Worm (Caenorhabditis elegans): Measurements from ENCODE around the gene srxa-9.

srxa-9 gene

DNA sequence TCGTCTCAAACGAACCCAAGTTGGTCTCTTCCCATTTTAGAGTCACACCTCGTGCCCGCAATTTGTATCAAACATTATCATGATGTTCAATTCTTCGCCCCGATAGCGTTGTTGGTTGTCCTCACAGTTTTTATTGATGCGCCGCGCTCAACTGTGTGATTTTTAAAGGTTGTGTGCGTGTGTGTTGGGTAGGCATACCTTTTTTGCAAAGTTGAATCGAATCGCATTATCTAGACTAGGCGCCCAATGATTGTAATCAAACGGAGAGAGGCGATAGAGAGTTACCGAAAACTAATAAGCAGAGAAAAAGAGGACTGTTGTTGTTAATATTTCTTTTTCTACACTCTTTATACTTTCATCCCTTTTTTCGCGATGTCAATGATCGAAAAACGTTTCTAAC, 46.6 kb upstream of the srxa-9 start (continued):
- peak; percentile 43 for TF ChIP-seq nhr-90 (tag; optimal IDR thresholded peaks at IDR 0.05; ENCODE audit: poor library complexity)
- no peak for TF ChIP-seq grh-1 (GFP tag; IDR thresholded peaks at IDR 0.05)
- TF ChIP-seq nhr-237 (tag; optimal IDR thresholded peaks at IDR 0.05) = no peak
- no peak for TF ChIP-seq nhr-47 (tag; optimal IDR thresholded peaks at IDR 0.05)

DNA sequence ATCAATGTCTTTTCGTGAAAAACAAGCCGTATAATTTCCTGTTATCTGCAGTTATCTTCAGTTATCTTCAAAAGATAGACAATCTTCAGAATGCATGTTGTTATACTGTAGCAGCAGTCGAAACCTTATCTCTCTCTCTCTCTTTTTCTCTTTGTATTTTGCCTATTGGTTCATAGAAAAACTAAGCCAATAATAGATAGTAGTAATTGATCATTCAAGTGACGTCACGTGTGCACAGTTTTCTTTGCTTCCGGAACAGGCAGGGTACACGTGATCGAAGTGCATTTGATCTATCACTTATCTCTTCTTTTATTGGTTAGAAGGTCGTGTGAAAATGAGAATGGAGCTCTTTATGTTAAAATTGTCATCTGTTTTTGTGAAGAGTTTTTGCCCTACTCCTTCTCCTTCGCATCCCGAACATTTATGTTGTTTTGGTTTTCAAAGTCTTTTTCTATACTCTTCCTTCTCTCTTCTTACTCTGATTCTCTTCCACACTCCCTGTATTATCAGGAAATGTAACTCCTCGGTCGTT, 42.2 kb upstream of the srxa-9 start:
- TF ChIP-seq tlp-1 (tag; optimal IDR thresholded peaks at IDR 0.05) = no peak
- TF ChIP-seq elt-2 (tag; optimal IDR thresholded peaks at IDR 0.05) = peak; percentile 87
- TF ChIP-seq lsy-2 (tag; optimal IDR thresholded peaks at IDR 0.05) = peak in 1 of 2 experiments; percentile 8
- peak; percentile 65 for TF ChIP-seq nhr-90 (tag; optimal IDR thresholded peaks at IDR 0.05; ENCODE audit: poor library complexity)
- TF ChIP-seq elt-3 (tag; optimal IDR thresholded peaks at IDR 0.05) = peak in 5 of 6 experiments; percentile 78 to 93 (median 91)
- no peak for TF ChIP-seq lin-15B (tag; optimal IDR thresholded peaks at IDR 0.05)
- peak; percentile 30; the same call in 1 of the 2 replicates for TF ChIP-seq nhr-19 (GFP tag; conservative IDR thresholded peaks at IDR 0.05)
- TF ChIP-seq tbx-2 (tag; optimal IDR thresholded peaks at IDR 0.05) = peak; percentile 13
- TF ChIP-seq lin-13 (GFP tag; optimal IDR thresholded peaks at IDR 0.05) = peak; percentile 11
- no peak for TF ChIP-seq efl-1 (optimal IDR thresholded peaks at IDR 0.05)
- TF ChIP-seq efl-1 (GFP tag; optimal IDR thresholded peaks at IDR 0.05 in 1 of 2) = peak in 1 of 2 experiments; percentile 33
- TF ChIP-seq xbp-1 (tag; optimal IDR thresholded peaks at IDR 0.05) = no peak
- TF ChIP-seq dsc-1 (tag; optimal IDR thresholded peaks at IDR 0.05) = no peak
- TF ChIP-seq blmp-1 (tag; optimal IDR thresholded peaks at IDR 0.05) = peak; percentile 10
- TF ChIP-seq skn-1 (tag; optimal IDR thresholded peaks at IDR 0.05) = no peak
- TF ChIP-seq hlh-17 (GFP tag; optimal IDR thresholded peaks at IDR 0.05; ENCODE audit: borderline replicate concordance) = no peak
- TF ChIP-seq snu-23 (GFP tag; optimal IDR thresholded peaks at IDR 0.05) = peak; percentile 61
- peak; percentile 94 for TF ChIP-seq nhr-85 (tag)
- TF ChIP-seq lir-3 (tag; optimal IDR thresholded peaks at IDR 0.05; ENCODE audit: poor library complexity) = no peak
- 0 out of 2 replicates have a peak, but pooled peaks have one; percentile 44 for TF ChIP-seq grh-1 (GFP tag; IDR thresholded peaks at IDR 0.05)
- peak in 1 of 2 experiments; percentile 33 for TF ChIP-seq lin-35 (GFP tag; optimal IDR thresholded peaks at IDR 0.05)
- TF ChIP-seq jun-1 (tag; optimal IDR thresholded peaks at IDR 0.05) = no peak
- peak; percentile 80 for TF ChIP-seq nhr-20 (tag; optimal IDR thresholded peaks at IDR 0.05)
- TF ChIP-seq aly-2 (tag; optimal IDR thresholded peaks at IDR 0.05) = no peak
- peak in 1 of 2 experiments; percentile 26 for TF ChIP-seq mdl-1 (tag; optimal IDR thresholded peaks at IDR 0.05)
- no peak for TF ChIP-seq nhr-76 (tag; optimal IDR thresholded peaks at IDR 0.05)
- TF ChIP-seq lin-14 (GFP tag; optimal IDR thresholded peaks at IDR 0.05) = peak; percentile 46
- TF ChIP-seq nhr-71 (tag; optimal IDR thresholded peaks at IDR 0.05) = peak; percentile 78
- peak; percentile 19 for TF ChIP-seq nhr-47 (tag; optimal IDR thresholded peaks at IDR 0.05)
- TF ChIP-seq ceh-8 (GFP tag; optimal IDR thresholded peaks at IDR 0.05) = no peak

DNA sequence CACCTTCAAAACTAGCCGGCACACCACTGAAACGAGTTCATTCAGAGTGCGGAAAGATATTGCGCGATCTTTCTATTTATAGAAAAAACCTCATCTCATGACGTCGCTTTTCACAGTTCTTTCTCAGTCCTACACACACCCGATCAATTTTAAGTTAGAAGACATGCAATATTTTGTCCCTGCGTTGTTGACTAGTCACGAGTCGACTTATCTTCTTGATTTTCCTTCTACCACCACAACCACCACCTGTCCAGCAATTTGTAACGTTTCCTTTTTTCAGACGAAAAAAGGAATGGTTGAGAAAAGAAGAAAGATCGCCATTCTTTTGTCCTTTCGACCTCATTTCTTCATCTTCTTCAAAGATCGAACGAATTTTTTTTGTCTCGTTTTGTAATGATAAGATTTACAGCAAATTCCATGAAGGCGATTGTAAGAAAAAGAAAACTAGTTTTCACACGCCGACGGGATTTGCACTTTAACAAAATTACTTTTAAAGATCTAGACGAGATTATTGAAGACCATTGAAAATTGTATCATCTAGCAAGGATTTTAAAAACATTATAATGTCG, 40.6 kb upstream of the srxa-9 start:
- no peak for TF ChIP-seq skn-1 (tag; optimal IDR thresholded peaks at IDR 0.05)
- no peak for TF ChIP-seq nhr-28 (tag; optimal IDR thresholded peaks at IDR 0.05)
- TF ChIP-seq egl-13 (tag; optimal IDR thresholded peaks at IDR 0.05) = no peak
- TF ChIP-seq mef-2 (tag; optimal IDR thresholded peaks at IDR 0.05) = peak; percentile 45
- no peak for TF ChIP-seq ets-5 (GFP tag; IDR thresholded peaks at IDR 0.05)
- no peak for TF ChIP-seq fos-1 (tag; optimal IDR thresholded peaks at IDR 0.05)
- peak; percentile 50 for TF ChIP-seq tbx-2 (tag; optimal IDR thresholded peaks at IDR 0.05)
- no peak for TF ChIP-seq ces-1 (GFP tag; optimal IDR thresholded peaks at IDR 0.05)
- no peak for TF ChIP-seq ztf-11 (tag; optimal IDR thresholded peaks at IDR 0.05)
- TF ChIP-seq unc-62 (GFP tag; optimal IDR thresholded peaks at IDR 0.05) = no peak
- TF ChIP-seq fkh-4 (tag; optimal IDR thresholded peaks at IDR 0.05; ENCODE audit: borderline replicate concordance) = no peak
- no peak for TF ChIP-seq nhr-11 (tag; optimal IDR thresholded peaks at IDR 0.05)
- no peak for TF ChIP-seq elt-2 (tag; optimal IDR thresholded peaks at IDR 0.05)
- no peak for TF ChIP-seq irx-1 (tag; optimal IDR thresholded peaks at IDR 0.05)
- peak; percentile 44 for TF ChIP-seq nhr-90 (tag; optimal IDR thresholded peaks at IDR 0.05; ENCODE audit: poor library complexity)
- TF ChIP-seq zag-1 (tag; optimal IDR thresholded peaks at IDR 0.05) = no peak
- TF ChIP-seq hlh-17 (GFP tag; optimal IDR thresholded peaks at IDR 0.05; ENCODE audit: borderline replicate concordance) = no peak
- no peak for TF ChIP-seq C34B4.2 (tag; optimal IDR thresholded peaks at IDR 0.05)
- TF ChIP-seq lsy-2 (tag; optimal IDR thresholded peaks at IDR 0.05) = peak; percentile 8 to 38
- no peak for TF ChIP-seq lin-39 (tag; optimal IDR thresholded peaks at IDR 0.05)
- TF ChIP-seq dpl-1 (GFP tag; optimal IDR thresholded peaks at IDR 0.05) = no peak
- TF ChIP-seq alr-1 (tag; optimal IDR thresholded peaks at IDR 0.05; ENCODE audit: borderline replicate concordance) = no peak
- no peak for TF ChIP-seq nhr-77 (tag; optimal IDR thresholded peaks at IDR 0.05)
- no peak for TF ChIP-seq ceh-90 (tag; optimal IDR thresholded peaks at IDR 0.05)

Measured in whole organism, L1 larva.